Fruit fly (Drosophila melanogaster): ENCODE measurements around the gene lft.

dm6 chr2L:10334213-10334612 lies 30.1 kb upstream of the lft start:
- TF ChIP-seq CG8478 (optimal IDR thresholded peaks at IDR 0.05): no peak
- no peak for TF ChIP-seq usp (GFP tag; optimal IDR thresholded peaks at IDR 0.05)
- TF ChIP-seq psq (optimal IDR thresholded peaks at IDR 0.05): no peak
- TF ChIP-seq pan (optimal IDR thresholded peaks at IDR 0.05): no peak
- TF ChIP-seq Dll (optimal IDR thresholded peaks at IDR 0.05): no peak

All from whole organism.